Worm (Caenorhabditis elegans): ENCODE measurements around the gene rab-33.

ce11 chrIII:10460427-10461163 lies 43.1 kb downstream of the rab-33 start, which contains the start of gene ecps-1:
- TF ChIP-seq snpc-4 (GFP tag; optimal IDR thresholded peaks at IDR 0.05) (peak; percentile 76), snpc-4 (tag; optimal IDR thresholded peaks at IDR 0.05) (peak; percentile 44 to 76 (median 54)), madf-6 (GFP tag; IDR thresholded peaks at IDR 0.05) (peak; percentile 84), T26A5.8 (tag; optimal IDR thresholded peaks at IDR 0.05) (no peak), him-1 (tag; optimal IDR thresholded peaks at IDR 0.05) (no peak), ztf-6 (GFP tag; IDR thresholded peaks at IDR 0.05) (no peak), hmg-1.2 (GFP tag; IDR thresholded peaks at IDR 0.05) (peak; percentile 82), pha-4 (tag; optimal IDR thresholded peaks at IDR 0.05) (peak; percentile 67), ztf-25 (GFP tag; IDR thresholded peaks at IDR 0.05) (peak; percentile 84), unc-62 (GFP tag; optimal IDR thresholded peaks at IDR 0.05) (no peak), lag-1 (GFP tag; IDR thresholded peaks at IDR 0.05) (no peak), lin-35 (GFP tag; optimal IDR thresholded peaks at IDR 0.05) (peak in 1 of 3 experiments; percentile 66), Y67H2A.10 (GFP tag; conservative IDR thresholded peaks at IDR 0.05) (peak; percentile 62; the same call in 1 of the 2 replicates), C17E4.6 (GFP tag; IDR thresholded peaks at IDR 0.05) (peak; percentile 70)
